Fruit fly (Drosophila melanogaster) whole organism, prepupa: Measurements from ENCODE around the gene CG8312.

Source experiments
- Blimp-1 ChIP-seq: fragments of 200-800 bp; sonication (Bioruptor generic); optimal IDR thresholded peaks from 3 replicates; lab custom pipeline; 2017; ENCODE audit warnings: missing biosample characterization, missing genetic modification characterization, mild to moderate bottlenecking, moderate library complexity, missing genetic modification reagents
- CG8319 ChIP-seq: fragments of 200-800 bp; sonication (Bioruptor generic); optimal IDR thresholded peaks from 3 replicates; lab custom pipeline; 2016; ENCODE audit warnings: missing biosample characterization, missing genetic modification characterization
- cyc ChIP-seq: fragments of 200-800 bp; sonication (Bioruptor generic); optimal IDR thresholded peaks from 3 replicates; lab custom pipeline; 2016; ENCODE audit warnings: missing biosample characterization, missing genetic modification characterization

dm6 chr3R:9604445-9605020 is 13.4 kb downstream of the CG8312 start:
- no peak for TF ChIP-seq cyc (GFP tag; lab: Kevin White, UChicago)
- TF ChIP-seq Blimp-1 (GFP tag; lab: Kevin White, UChicago), result no peak
- TF ChIP-seq CG8319 (GFP tag; lab: Kevin White, UChicago), result no peak
